Fruit fly (Drosophila melanogaster) whole organism, adult: ENCODE measurements around the gene CG8260.

Experiments used
- CG12768 ChIP-seq: fragments of 200-800 bp; sonication (Bioruptor generic); optimal IDR thresholded peaks from 2 replicates; lab custom pipeline; 2017; ENCODE audit warnings: missing biosample characterization, missing genetic modification characterization, mild to moderate bottlenecking, moderate library complexity, missing genetic modification reagents
- CG14711 ChIP-seq: fragments of 200-800 bp; sonication (Bioruptor generic); optimal IDR thresholded peaks from 2 replicates; lab custom pipeline; 2018; ENCODE audit warnings: missing biosample characterization, mild to moderate bottlenecking, missing genetic modification characterization, moderate library complexity
- CG1620 ChIP-seq: fragments of 200-800 bp; sonication (Bioruptor generic); optimal IDR thresholded peaks from 2 replicates; lab custom pipeline; 2016; ENCODE audit warnings: missing biosample characterization, missing genetic modification characterization
- CG33017 ChIP-seq: fragments of 200-800 bp; sonication (Bioruptor generic); optimal IDR thresholded peaks from 2 replicates; lab custom pipeline; 2018; ENCODE audit warnings: missing biosample characterization, mild to moderate bottlenecking, missing genetic modification characterization, moderate library complexity
- CG5204 ChIP-seq: fragments of 200-800 bp; sonication (Bioruptor generic); optimal IDR thresholded peaks from 2 replicates; lab custom pipeline; 2016; ENCODE audit warnings: missing biosample characterization, missing genetic modification characterization
- CG7045 ChIP-seq: fragments of 200-800 bp; sonication (Bioruptor generic); optimal IDR thresholded peaks from 2 replicates; lab custom pipeline; 2017; ENCODE audit warnings: missing biosample characterization, mild to moderate bottlenecking, missing genetic modification characterization
- CG7101 ChIP-seq: fragments of 200-800 bp; sonication (Bioruptor generic); optimal IDR thresholded peaks from 2 replicates; lab custom pipeline; 2018; ENCODE audit warnings: missing biosample characterization, mild to moderate bottlenecking, missing genetic modification characterization, moderate library complexity
- Clk ChIP-seq: fragments of 200-800 bp; sonication (Bioruptor generic); optimal IDR thresholded peaks from 2 replicates; lab custom pipeline; 2017; ENCODE audit warnings: missing biosample characterization, missing genetic modification characterization
- Crg-1 ChIP-seq: fragments of 200-800 bp; sonication (Bioruptor generic); optimal IDR thresholded peaks from 2 replicates; lab custom pipeline; 2016; ENCODE audit warnings: missing biosample characterization, missing genetic modification characterization
- Hr96 ChIP-seq: fragments of 200-800 bp; sonication (Bioruptor generic); optimal IDR thresholded peaks from 2 replicates; lab custom pipeline; 2016; ENCODE audit warnings: missing biosample characterization, missing genetic modification characterization
- cic ChIP-seq: fragments of 200-800 bp; sonication (Bioruptor generic); optimal IDR thresholded peaks from 2 replicates; lab custom pipeline; 2017; ENCODE audit warnings: missing biosample characterization, mild to moderate bottlenecking, missing genetic modification characterization, moderate library complexity
- kay ChIP-seq: fragments of 200-800 bp; sonication (Bioruptor generic); peaks from one replicate; lab custom pipeline; 2016; ENCODE audit warnings: missing biosample characterization, missing genetic modification characterization, borderline replicate concordance
- pad ChIP-seq: fragments of 200-800 bp; sonication (Bioruptor generic); optimal IDR thresholded peaks from 3 replicates; lab custom pipeline; 2017; ENCODE audit warnings: missing biosample characterization, missing genetic modification characterization, mild to moderate bottlenecking, moderate library complexity, missing genetic modification reagents
- toe ChIP-seq: fragments of 200-800 bp; sonication (Bioruptor generic); optimal IDR thresholded peaks from 2 replicates; lab custom pipeline; 2016; ENCODE audit warnings: missing biosample characterization, missing genetic modification characterization

dm6 chrX:15759752-15760446 lies 3.8 kb downstream of the CG8260 start:
- no peak for TF ChIP-seq CG14711 (tag; lab: Kevin White, UChicago)
- no peak for TF ChIP-seq CG33017 (tag; lab: Kevin White, UChicago)
- no peak for TF ChIP-seq CG5204 (GFP tag; lab: Kevin White, UChicago)
- no peak for TF ChIP-seq cic (GFP tag; lab: Kevin White, UChicago)
- no peak for TF ChIP-seq toe (GFP tag; lab: Kevin White, UChicago)
- no peak for TF ChIP-seq CG12768 (GFP tag; lab: Kevin White, UChicago)
- TF ChIP-seq pad, result no peak
- TF ChIP-seq Hr96 (GFP tag; lab: Kevin White, UChicago), result no peak
- no peak for TF ChIP-seq CG7101 (tag; lab: Kevin White, UChicago)
- no peak for TF ChIP-seq CG1620
- TF ChIP-seq Clk (GFP tag; lab: Kevin White, UChicago), result no peak
- TF ChIP-seq kay (GFP tag; lab: Kevin White, UChicago), result no peak
- TF ChIP-seq CG7045, result no peak
- TF ChIP-seq Crg-1, result no peak
